Fruit fly (Drosophila melanogaster): ENCODE data around the gene out.

DNA sequence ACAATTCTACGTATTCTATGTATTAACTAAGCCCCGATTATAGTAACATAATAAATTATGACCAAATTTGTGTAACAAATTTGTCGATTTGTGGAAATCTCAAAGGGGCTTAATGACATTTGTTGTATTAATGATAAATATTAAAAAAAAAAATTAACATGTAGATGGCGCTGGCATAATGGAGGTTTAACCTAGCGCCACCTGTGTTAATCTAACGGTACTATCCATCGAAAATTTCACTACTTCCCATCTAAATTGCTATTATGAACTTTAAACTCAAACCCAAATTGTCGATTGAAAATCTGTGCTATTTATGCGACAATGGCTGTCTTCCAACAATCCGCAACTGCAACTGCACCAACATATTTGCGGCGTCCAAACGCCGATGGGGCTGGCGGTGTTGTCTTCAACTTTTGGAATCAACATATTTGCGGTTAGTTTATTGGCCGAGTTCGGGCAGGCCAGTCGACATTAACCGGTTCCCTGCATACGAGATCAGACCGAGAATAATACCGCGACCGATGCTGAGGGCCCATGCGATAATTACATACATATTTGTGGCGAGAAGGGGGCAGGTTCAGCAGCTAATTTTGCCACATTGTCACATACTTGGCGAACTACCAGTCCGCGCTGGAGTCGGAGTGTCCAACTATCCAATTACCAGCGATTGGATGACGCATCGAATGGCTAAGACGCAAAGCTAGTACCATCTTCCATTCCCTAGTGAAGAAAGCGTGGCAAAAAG, 4.0 kb upstream of the out start:
- TF ChIP-seq Blimp-1 (GFP tag; optimal IDR thresholded peaks at IDR 0.05): no peak
- no peak for TF ChIP-seq OdsH (GFP tag; optimal IDR thresholded peaks at IDR 0.05)
- no peak for TF ChIP-seq CG11294 (GFP tag; IDR thresholded peaks at IDR 0.05)
- no peak for TF ChIP-seq CG11762 (GFP tag; optimal IDR thresholded peaks at IDR 0.05; ENCODE audit: insufficient read depth)
- no peak for TF ChIP-seq Sox102F (GFP tag; optimal IDR thresholded peaks at IDR 0.05)
- TF ChIP-seq CG6163 (GFP tag; IDR thresholded peaks at IDR 0.05): no peak
- TF ChIP-seq fkh (GFP tag; optimal IDR thresholded peaks at IDR 0.05): no peak
- no peak for TF ChIP-seq vri (GFP tag; optimal IDR thresholded peaks at IDR 0.05)
- TF ChIP-seq Eip93F (GFP tag; optimal IDR thresholded peaks at IDR 0.05): no peak
- TF ChIP-seq eg (GFP tag; IDR thresholded peaks at IDR 0.05): no peak
- TF ChIP-seq Smox (GFP tag; optimal IDR thresholded peaks at IDR 0.05): no peak

All from whole organism, prepupa.